Worm (Caenorhabditis elegans) whole organism, mixed stage, embryonic: ENCODE data around the gene F40F8.11.

Source experiments
- M03D4.4 ChIP-seq: sonication (generic microtip); optimal IDR thresholded peaks from 2 replicates; lab custom pipeline; 2017; ENCODE audit warnings: mild to moderate bottlenecking, missing genetic modification characterization, missing compliant biosample characterization
- bed-3 ChIP-seq: fragments of 200-800 bp; sonication (Bioruptor generic); optimal IDR thresholded peaks from 3 replicates; lab custom pipeline; 2018; ENCODE audit warnings: mild to moderate bottlenecking, missing genetic modification characterization, moderate library complexity, missing compliant biosample characterization
- blmp-1 ChIP-seq: fragments of 150-350 bp; optimal IDR thresholded peaks from 2 replicates; lab custom pipeline; 2014; ENCODE audit warnings: missing biosample characterization, missing genetic modification characterization
- ceh-39 ChIP-seq: fragments of 150-350 bp; optimal IDR thresholded peaks from 2 replicates; lab custom pipeline; 2014; ENCODE audit warnings: missing biosample characterization, missing genetic modification characterization
- ceh-43 ChIP-seq: fragments of 200-800 bp; sonication (Bioruptor generic); optimal IDR thresholded peaks from 2 replicates; lab custom pipeline; 2018; ENCODE audit warnings: mild to moderate bottlenecking, missing genetic modification characterization, moderate library complexity, missing compliant biosample characterization
- ceh-83 ChIP-seq: fragments of 200-800 bp; sonication (Bioruptor generic); optimal IDR thresholded peaks from 2 replicates; lab custom pipeline; 2018; ENCODE audit warnings: mild to moderate bottlenecking, missing genetic modification characterization, missing compliant biosample characterization
- ces-1 ChIP-seq: fragments of 150-350 bp; optimal IDR thresholded peaks from 2 replicates; lab custom pipeline; 2014; ENCODE audit warnings: missing biosample characterization, missing genetic modification reagents, missing genetic modification characterization
- cnd-1 ChIP-seq: fragments of 200-800 bp; sonication (Bioruptor generic); optimal IDR thresholded peaks from 2 replicates; lab custom pipeline; 2018; ENCODE audit warnings: mild to moderate bottlenecking, missing genetic modification characterization, missing compliant biosample characterization
- drap-1 ChIP-seq: fragments of 200-800 bp; sonication (Bioruptor generic); optimal IDR thresholded peaks from 3 replicates; lab custom pipeline; 2018; ENCODE audit warnings: mild to moderate bottlenecking, missing genetic modification characterization, missing compliant biosample characterization
- elt-1 ChIP-seq: sonication (generic microtip); optimal IDR thresholded peaks from 2 replicates; lab custom pipeline; 2017; ENCODE audit warnings: missing genetic modification characterization, mild to moderate bottlenecking, missing compliant biosample characterization, antibody characterized with exemption, moderate library complexity, borderline replicate concordance; ENCODE audit not compliant: insufficient read depth
- elt-3 ChIP-seq: fragments of 150-350 bp; optimal IDR thresholded peaks from 2 replicates; lab custom pipeline; 2014; ENCODE audit warnings: missing biosample characterization, missing genetic modification characterization
- flh-1 ChIP-seq: fragments of 200-800 bp; sonication (Bioruptor generic); optimal IDR thresholded peaks from 2 replicates; lab custom pipeline; 2018; ENCODE audit warnings: mild to moderate bottlenecking, missing genetic modification characterization, moderate library complexity, missing compliant biosample characterization
- ham-2 ChIP-seq: fragments of 200-800 bp; sonication (Bioruptor generic); optimal IDR thresholded peaks from 2 replicates; lab custom pipeline; 2018; ENCODE audit warnings: mild to moderate bottlenecking, missing genetic modification characterization, missing compliant biosample characterization
- hlh-1 ChIP-seq: fragments of 150-350 bp; optimal IDR thresholded peaks from 2 replicates; lab custom pipeline; 2014; ENCODE audit warnings: missing biosample characterization, missing genetic modification reagents, missing genetic modification characterization
- lin-13 ChIP-seq: fragments of 150-350 bp; optimal IDR thresholded peaks from 2 replicates; lab custom pipeline; 2014; ENCODE audit warnings: missing biosample characterization, missing genetic modification characterization
- lsy-2 ChIP-seq: fragments of 150-350 bp; optimal IDR thresholded peaks from 2 replicates; lab custom pipeline; 2014; ENCODE audit warnings: missing biosample characterization, missing genetic modification characterization
- mab-5 ChIP-seq: fragments of 150-350 bp; optimal IDR thresholded peaks from 2 replicates; lab custom pipeline; 2014; ENCODE audit warnings: missing biosample characterization, missing genetic modification characterization
- nhr-12 ChIP-seq: fragments of 150-350 bp; optimal IDR thresholded peaks from 2 replicates; lab custom pipeline; 2014; ENCODE audit warnings: missing biosample characterization, missing genetic modification characterization
- nhr-2 ChIP-seq: fragments of 150-350 bp; optimal IDR thresholded peaks from 2 replicates; lab custom pipeline; 2014; ENCODE audit warnings: missing biosample characterization, missing genetic modification characterization
- nhr-237 ChIP-seq: fragments of 150-350 bp; optimal IDR thresholded peaks from 2 replicates; lab custom pipeline; 2014; ENCODE audit warnings: missing biosample characterization, missing genetic modification characterization
- nhr-28 ChIP-seq: fragments of 150-350 bp; optimal IDR thresholded peaks from 2 replicates; lab custom pipeline; 2014; ENCODE audit warnings: missing biosample characterization, missing genetic modification characterization
- nhr-76 ChIP-seq: sonication (generic microtip); optimal IDR thresholded peaks from 2 replicates; lab custom pipeline; 2017; ENCODE audit warnings: missing biosample characterization, missing genetic modification characterization
- pha-4 ChIP-seq: fragments of 150-350 bp; optimal IDR thresholded peaks from 2 replicates; lab custom pipeline; 2018; ENCODE audit warnings: missing biosample characterization, missing genetic modification reagents, missing genetic modification characterization
- sem-2 ChIP-seq: fragments of 200-800 bp; sonication (Bioruptor generic); optimal IDR thresholded peaks from 2 replicates; lab custom pipeline; 2018; ENCODE audit warnings: mild to moderate bottlenecking, missing genetic modification characterization, missing compliant biosample characterization
- snpc-4 ChIP-seq: fragments of 150-350 bp; optimal IDR thresholded peaks from 2 replicates; lab custom pipeline; 2014; ENCODE audit warnings: missing biosample characterization, missing genetic modification characterization
- sptf-1 ChIP-seq: sonication (generic microtip); optimal IDR thresholded peaks from 2 replicates; lab custom pipeline; 2017; ENCODE audit warnings: mild to moderate bottlenecking, missing genetic modification characterization, moderate library complexity, missing compliant biosample characterization
- tbx-8 ChIP-seq: fragments of 200-800 bp; sonication (Bioruptor generic); optimal IDR thresholded peaks from 2 replicates; lab custom pipeline; 2018; ENCODE audit warnings: mild to moderate bottlenecking, missing genetic modification characterization, moderate library complexity, missing compliant biosample characterization
- unc-120 ChIP-seq: sonication (generic microtip); optimal IDR thresholded peaks from 2 replicates; lab custom pipeline; 2017; ENCODE audit warnings: missing genetic modification characterization, missing compliant biosample characterization; ENCODE audit not compliant: poor library complexity, severe bottlenecking
- unc-39 ChIP-seq: fragments of 150-350 bp; optimal IDR thresholded peaks from 2 replicates; lab custom pipeline; 2014; ENCODE audit warnings: missing biosample characterization, missing genetic modification characterization
- unc-62 ChIP-seq: fragments of 150-350 bp; optimal IDR thresholded peaks from 2 replicates; lab custom pipeline; 2014; ENCODE audit warnings: missing biosample characterization, missing genetic modification reagents, missing genetic modification characterization

Gene F40F8.11

ce11 chrII:11153080-11153479, 20.7 kb upstream of the F40F8.11 start:
- TF ChIP-seq ceh-43 (GFP tag; lab: Kevin White, UChicago) (no peak), blmp-1 (tag; lab: Kevin White, UChicago) (no peak), flh-1 (GFP tag; lab: Kevin White, UChicago) (no peak), lsy-2 (tag; lab: Kevin White, UChicago) (no peak), tbx-8 (no peak), unc-62 (GFP tag; lab: Kevin White, UChicago) (no peak), cnd-1 (tag; lab: Kevin White, UChicago) (no peak), unc-120 (tag; lab: Kevin White, UChicago) (no peak), hlh-1 (tag; lab: Kevin White, UChicago) (no peak), lin-13 (tag; lab: Kevin White, UChicago) (no peak), ceh-83 (GFP tag; lab: Kevin White, UChicago) (no peak), ces-1 (no peak), mab-5 (tag; lab: Kevin White, UChicago) (no peak), sptf-1 (tag; lab: Kevin White, UChicago) (no peak), M03D4.4 (no peak), ham-2 (no peak), bed-3 (no peak), sem-2 (GFP tag; lab: Kevin White, UChicago) (no peak)

ce11 chrII:11152495-11152894, 20.1 kb upstream of the F40F8.11 start, which contains the start of gene pqm-1:
pqm-1 (minus strand) TSS chrII:11152595.
- no peak for TF ChIP-seq nhr-12 (tag; lab: Kevin White, UChicago)
- TF ChIP-seq mab-5 (tag; lab: Kevin White, UChicago) = no peak

ce11 chrII:11150976-11151375, 18.6 kb upstream of the F40F8.11 start:
- TF ChIP-seq flh-1 (GFP tag; lab: Kevin White, UChicago) = no peak
- no peak for TF ChIP-seq drap-1 (GFP tag; lab: Kevin White, UChicago)
- TF ChIP-seq cnd-1 (tag; lab: Kevin White, UChicago) = no peak
- no peak for TF ChIP-seq lsy-2 (tag; lab: Kevin White, UChicago)
- no peak for TF ChIP-seq pha-4 (tag; lab: Kevin White, UChicago)

ce11 chrII:11149866-11150685, 17.7 kb upstream of the F40F8.11 start:
- no peak for TF ChIP-seq flh-1 (GFP tag; lab: Kevin White, UChicago)
- TF ChIP-seq ceh-83 (GFP tag; lab: Kevin White, UChicago) = no peak
- no peak for TF ChIP-seq snpc-4 (tag; lab: Kevin White, UChicago)
- TF ChIP-seq ces-1 = no peak
- no peak for TF ChIP-seq unc-39
- no peak for TF ChIP-seq lin-13 (tag; lab: Kevin White, UChicago)
- TF ChIP-seq drap-1 (GFP tag; lab: Kevin White, UChicago) = no peak
- no peak for TF ChIP-seq nhr-76 (tag; lab: Kevin White, UChicago)
- no peak for TF ChIP-seq M03D4.4
- TF ChIP-seq hlh-1 (tag; lab: Kevin White, UChicago) = no peak
- TF ChIP-seq ceh-39 (tag; lab: Kevin White, UChicago) = no peak
- TF ChIP-seq nhr-237 (tag; lab: Kevin White, UChicago) = no peak
- TF ChIP-seq nhr-2 (tag; lab: Kevin White, UChicago) = no peak
- TF ChIP-seq sem-2 (GFP tag; lab: Kevin White, UChicago) = no peak
- TF ChIP-seq mab-5 (tag; lab: Kevin White, UChicago) = no peak

ce11 chrII:11142571-11142970, 10.2 kb upstream of the F40F8.11 start, which contains the start of gene arrd-6:
arrd-6 (plus strand) TSS chrII:11142739.
- TF ChIP-seq ham-2 = no peak
- TF ChIP-seq sem-2 (GFP tag; lab: Kevin White, UChicago) = no peak
- TF ChIP-seq bed-3 = no peak
- no peak for TF ChIP-seq cnd-1 (tag; lab: Kevin White, UChicago)

ce11 chrII:11140140-11140539, 7.8 kb upstream of the F40F8.11 start, which contains the start of gene F40F8.4:
F40F8.4 (minus strand) TSS chrII:11140240.
- TF ChIP-seq elt-3 (no peak), hlh-1 (tag; lab: Kevin White, UChicago) (no peak), unc-62 (GFP tag; lab: Kevin White, UChicago) (no peak), nhr-237 (tag; lab: Kevin White, UChicago) (no peak), blmp-1 (tag; lab: Kevin White, UChicago) (no peak), sem-2 (GFP tag; lab: Kevin White, UChicago) (no peak), elt-1 (tag; lab: Kevin White, UChicago) (no peak), ceh-39 (tag; lab: Kevin White, UChicago) (no peak), nhr-28 (tag; lab: Kevin White, UChicago) (no peak), lin-13 (tag; lab: Kevin White, UChicago) (no peak), bed-3 (no peak), tbx-8 (no peak), sptf-1 (tag; lab: Kevin White, UChicago) (no peak)
